Worm (Caenorhabditis elegans): Measurements from ENCODE around the gene rev-3.

DNA sequence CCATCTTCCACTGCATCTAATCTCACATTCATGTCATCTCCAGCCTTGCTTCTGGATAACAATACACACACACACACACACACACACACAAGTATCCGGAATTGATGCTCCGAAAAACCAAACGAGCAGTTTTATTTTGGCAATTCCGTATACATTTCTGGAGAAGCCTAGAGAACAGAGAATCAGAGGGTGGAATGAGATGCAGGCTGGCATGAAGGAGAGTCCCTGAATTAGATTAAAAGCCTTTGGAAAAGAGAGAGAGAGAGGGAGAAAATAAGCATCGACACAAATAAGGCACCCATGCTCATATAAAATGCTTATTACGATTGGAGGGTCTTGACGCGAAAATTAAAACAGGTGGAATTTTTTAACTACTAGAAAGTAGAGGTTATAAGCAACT, 29.7 kb downstream of the rev-3 start:
- no peak for TF ChIP-seq ceh-14 (tag; optimal IDR thresholded peaks at IDR 0.05)
- TF ChIP-seq nhr-11 (tag; optimal IDR thresholded peaks at IDR 0.05): no peak
- TF ChIP-seq pat-9 (tag; optimal IDR thresholded peaks at IDR 0.05): no peak
- no peak for TF ChIP-seq tbx-2 (tag; optimal IDR thresholded peaks at IDR 0.05)
- TF ChIP-seq pqm-1 (tag; optimal IDR thresholded peaks at IDR 0.05): no peak
- no peak for TF ChIP-seq ceh-2 (tag; optimal IDR thresholded peaks at IDR 0.05)
- TF ChIP-seq ceh-22 (tag; optimal IDR thresholded peaks at IDR 0.05): no peak
- TF ChIP-seq pax-1 (tag; optimal IDR thresholded peaks at IDR 0.05): no peak
